Fruit fly (Drosophila melanogaster) whole organism, prepupa: Measurements from ENCODE around the gene CG32407.

Experiments used
- Blimp-1 ChIP-seq: fragments of 200-800 bp; sonication (Bioruptor generic); optimal IDR thresholded peaks from 3 replicates; lab custom pipeline; 2017; ENCODE audit warnings: missing biosample characterization, missing genetic modification characterization, mild to moderate bottlenecking, moderate library complexity, missing genetic modification reagents
- CG10631 ChIP-seq: fragments of 200-800 bp; sonication (Bioruptor generic); optimal IDR thresholded peaks from 2 replicates; lab custom pipeline; 2016; ENCODE audit warnings: missing biosample characterization, missing genetic modification characterization
- CG10669 ChIP-seq: fragments of 200-800 bp; sonication (Bioruptor generic); optimal IDR thresholded peaks from 3 replicates; lab custom pipeline; 2018; ENCODE audit warnings: missing biosample characterization, mild to moderate bottlenecking, missing genetic modification characterization, moderate library complexity
- CG11902 ChIP-seq: fragments of 200-800 bp; sonication (Bioruptor generic); optimal IDR thresholded peaks from 3 replicates; lab custom pipeline; 2016; ENCODE audit warnings: missing biosample characterization, missing genetic modification characterization
- CG15336 ChIP-seq: fragments of 200-800 bp; sonication (Bioruptor generic); IDR thresholded peaks from 2 replicates; pipeline ENCODE4 v1.3.6; 2022; ENCODE audit warnings: missing biosample characterization, missing genetic modification characterization
- CG1621 ChIP-seq: fragments of 200-800 bp; sonication (Bioruptor generic); optimal IDR thresholded peaks from 3 replicates; lab custom pipeline; 2018; ENCODE audit warnings: missing biosample characterization, mild to moderate bottlenecking, missing genetic modification characterization
- CG16779 ChIP-seq: fragments of 200-800 bp; sonication (Bioruptor generic); optimal IDR thresholded peaks from 3 replicates; lab custom pipeline; 2017; ENCODE audit warnings: missing biosample characterization, mild to moderate bottlenecking, missing genetic modification characterization
- CG3032 ChIP-seq: fragments of 200-800 bp; optimal IDR thresholded peaks from 2 replicates; lab custom pipeline; 2019; ENCODE audit warnings: missing biosample characterization, mild to moderate bottlenecking, missing genetic modification characterization, moderate library complexity
- CG31627 ChIP-seq: fragments of 200-800 bp; sonication (Bioruptor generic); optimal IDR thresholded peaks from 3 replicates; lab custom pipeline; 2016; ENCODE audit warnings: missing biosample characterization, missing genetic modification characterization
- CG32006 ChIP-seq: fragments of 200-800 bp; sonication (Bioruptor generic); optimal IDR thresholded peaks from 3 replicates; lab custom pipeline; 2017; ENCODE audit warnings: missing biosample characterization, mild to moderate bottlenecking, missing genetic modification characterization
- CG34406 ChIP-seq: fragments of 200-800 bp; sonication (Bioruptor generic); optimal IDR thresholded peaks from 3 replicates; lab custom pipeline; 2016; ENCODE audit warnings: missing biosample characterization, missing genetic modification characterization
- CG3919 ChIP-seq: fragments of 200-800 bp; sonication (Bioruptor generic); optimal IDR thresholded peaks from 3 replicates; lab custom pipeline; 2016; ENCODE audit warnings: missing biosample characterization, missing genetic modification characterization
- CG6163 ChIP-seq: fragments of 200-800 bp; sonication (Bioruptor generic); IDR thresholded peaks from 3 replicates; pipeline ENCODE4 v1.3.6; 2022; ENCODE audit warnings: missing biosample characterization, missing genetic modification characterization
- CG6276 ChIP-seq: fragments of 200-800 bp; sonication (Bioruptor generic); optimal IDR thresholded peaks from 2 replicates; lab custom pipeline; 2017; ENCODE audit warnings: missing biosample characterization, mild to moderate bottlenecking, missing genetic modification characterization
- CG6792 ChIP-seq: fragments of 200-800 bp; sonication (Bioruptor generic); optimal IDR thresholded peaks from 3 replicates; lab custom pipeline; 2016; ENCODE audit warnings: missing biosample characterization, missing genetic modification characterization
- CG6808 ChIP-seq: fragments of 200-800 bp; sonication (Bioruptor generic); optimal IDR thresholded peaks from 3 replicates; lab custom pipeline; 2017; ENCODE audit warnings: missing biosample characterization, missing genetic modification characterization, mild to moderate bottlenecking, moderate library complexity, missing genetic modification reagents
- CG6854 ChIP-seq: fragments of 200-800 bp; sonication (Bioruptor generic); optimal IDR thresholded peaks from 2 replicates; lab custom pipeline; 2017; ENCODE audit warnings: missing biosample characterization, mild to moderate bottlenecking, missing genetic modification characterization
- CG7368 ChIP-seq: fragments of 200-800 bp; sonication (Bioruptor generic); optimal IDR thresholded peaks from 3 replicates; lab custom pipeline; 2016; ENCODE audit warnings: missing biosample characterization, missing genetic modification characterization
- CG8119 ChIP-seq: fragments of 200-800 bp; sonication (Bioruptor generic); IDR thresholded peaks from 3 replicates; pipeline ENCODE4 v1.3.6; 2022; ENCODE audit warnings: missing biosample characterization, missing genetic modification characterization
- CG8319 ChIP-seq: fragments of 200-800 bp; sonication (Bioruptor generic); optimal IDR thresholded peaks from 3 replicates; lab custom pipeline; 2016; ENCODE audit warnings: missing biosample characterization, missing genetic modification characterization
- CG8632 ChIP-seq: fragments of 200-800 bp; sonication (Bioruptor generic); optimal IDR thresholded peaks from 3 replicates; lab custom pipeline; 2016; ENCODE audit warnings: missing biosample characterization, missing genetic modification characterization
- CG9139 ChIP-seq: fragments of 200-800 bp; sonication (Bioruptor generic); optimal IDR thresholded peaks from 3 replicates; lab custom pipeline; 2017; ENCODE audit warnings: missing biosample characterization, mild to moderate bottlenecking, missing genetic modification characterization
- Eip75B ChIP-seq: fragments of 200-800 bp; sonication (Bioruptor generic); optimal IDR thresholded peaks from 3 replicates; lab custom pipeline; 2016; ENCODE audit warnings: missing biosample characterization, missing genetic modification characterization
- Eip78C ChIP-seq: fragments of 200-800 bp; sonication (Bioruptor generic); peaks from one replicate; lab custom pipeline; 2016; ENCODE audit warnings: missing biosample characterization, missing genetic modification characterization
- Eip93F ChIP-seq: fragments of 200-800 bp; sonication (Bioruptor generic); optimal IDR thresholded peaks from 2 replicates; lab custom pipeline; 2016; ENCODE audit warnings: missing biosample characterization, mild to moderate bottlenecking, missing genetic modification characterization
- Ets21C ChIP-seq: fragments of 200-800 bp; sonication (Bioruptor generic); optimal IDR thresholded peaks from 3 replicates; lab custom pipeline; 2016; ENCODE audit warnings: missing biosample characterization, missing genetic modification characterization
- Ets96B ChIP-seq: fragments of 200-800 bp; optimal IDR thresholded peaks from 2 replicates; lab custom pipeline; 2019; ENCODE audit warnings: missing biosample characterization, mild to moderate bottlenecking, missing genetic modification characterization, moderate library complexity
- Hr39 ChIP-seq: fragments of 200-800 bp; sonication (Bioruptor generic); optimal IDR thresholded peaks from 2 replicates; lab custom pipeline; 2016; ENCODE audit warnings: missing biosample characterization, missing genetic modification characterization
- Hr4 ChIP-seq: fragments of 200-800 bp; sonication (Bioruptor generic); optimal IDR thresholded peaks from 3 replicates; lab custom pipeline; 2016; ENCODE audit warnings: missing biosample characterization, missing genetic modification characterization
- Lpt ChIP-seq: fragments of 200-800 bp; sonication (Bioruptor generic); optimal IDR thresholded peaks from 3 replicates; lab custom pipeline; 2016; ENCODE audit warnings: missing biosample characterization, missing genetic modification characterization
- Met ChIP-seq: fragments of 200-800 bp; sonication (Bioruptor generic); optimal IDR thresholded peaks from 3 replicates; lab custom pipeline; 2016; ENCODE audit warnings: missing biosample characterization, missing genetic modification characterization
- OdsH ChIP-seq: fragments of 200-800 bp; sonication (Bioruptor generic); optimal IDR thresholded peaks from 3 replicates; lab custom pipeline; 2016; ENCODE audit warnings: missing biosample characterization, missing genetic modification characterization
- Smox ChIP-seq: fragments of 200-800 bp; sonication (Bioruptor generic); optimal IDR thresholded peaks from 3 replicates; lab custom pipeline; 2016; ENCODE audit warnings: missing biosample characterization, missing genetic modification characterization
- Sox14 ChIP-seq: fragments of 200-800 bp; sonication (Bioruptor generic); optimal IDR thresholded peaks from 3 replicates; lab custom pipeline; 2016; ENCODE audit warnings: missing biosample characterization, missing genetic modification characterization
- achi ChIP-seq: fragments of 200-800 bp; sonication (Bioruptor generic); optimal IDR thresholded peaks from 3 replicates; lab custom pipeline; 2016; ENCODE audit warnings: missing biosample characterization, missing genetic modification characterization
- acj6 ChIP-seq: fragments of 200-800 bp; sonication (Bioruptor generic); optimal IDR thresholded peaks from 3 replicates; lab custom pipeline; 2016; ENCODE audit warnings: missing biosample characterization, missing genetic modification characterization
- cyc ChIP-seq: fragments of 200-800 bp; sonication (Bioruptor generic); optimal IDR thresholded peaks from 3 replicates; lab custom pipeline; 2016; ENCODE audit warnings: missing biosample characterization, missing genetic modification characterization
- dac ChIP-seq: fragments of 200-800 bp; sonication (Bioruptor generic); optimal IDR thresholded peaks from 2 replicates; lab custom pipeline; 2017; ENCODE audit warnings: missing biosample characterization, mild to moderate bottlenecking, missing genetic modification characterization
- dsx ChIP-seq: fragments of 200-800 bp; optimal IDR thresholded peaks from 3 replicates; lab custom pipeline; 2019; ENCODE audit warnings: missing biosample characterization, mild to moderate bottlenecking, missing genetic modification characterization, moderate library complexity; ENCODE audit not compliant: poor library complexity, severe bottlenecking
- eg ChIP-seq: fragments of 200-800 bp; sonication (Bioruptor generic); IDR thresholded peaks from 3 replicates; pipeline ENCODE4 v1.3.6; 2022; ENCODE audit warnings: missing biosample characterization, missing genetic modification characterization
- esn ChIP-seq: fragments of 200-800 bp; sonication (Bioruptor generic); optimal IDR thresholded peaks from 2 replicates; lab custom pipeline; 2016; ENCODE audit warnings: missing biosample characterization, mild to moderate bottlenecking, missing genetic modification characterization, moderate library complexity
- fd59A ChIP-seq: fragments of 200-800 bp; sonication (Bioruptor generic); optimal IDR thresholded peaks from 2 replicates; lab custom pipeline; 2017; ENCODE audit warnings: missing biosample characterization, mild to moderate bottlenecking, missing genetic modification characterization, missing genetic modification reagents
- fd85E ChIP-seq: fragments of 200-800 bp; sonication (Bioruptor generic); optimal IDR thresholded peaks from 3 replicates; lab custom pipeline; 2016; ENCODE audit warnings: missing biosample characterization, missing genetic modification characterization
- fkh ChIP-seq: fragments of 200-800 bp; sonication (Bioruptor generic); optimal IDR thresholded peaks from 3 replicates; lab custom pipeline; 2017; ENCODE audit warnings: missing biosample characterization, mild to moderate bottlenecking, missing genetic modification characterization, moderate library complexity
- lz ChIP-seq: fragments of 200-800 bp; sonication (Bioruptor generic); optimal IDR thresholded peaks from 3 replicates; lab custom pipeline; 2016; ENCODE audit warnings: missing biosample characterization, missing genetic modification characterization
- net ChIP-seq: fragments of 200-800 bp; sonication (Bioruptor generic); optimal IDR thresholded peaks from 3 replicates; lab custom pipeline; 2016; ENCODE audit warnings: missing biosample characterization, missing genetic modification characterization
- pdm3 ChIP-seq: fragments of 200-800 bp; sonication (Bioruptor generic); optimal IDR thresholded peaks from 3 replicates; lab custom pipeline; 2016; ENCODE audit warnings: missing biosample characterization, missing genetic modification characterization
- salr ChIP-seq, 2 experiments: fragments of 200-800 bp; sonication (Bioruptor generic); optimal IDR thresholded peaks; 3 replicates each; lab custom pipeline; 2016 to 2018; ENCODE audit warnings: missing biosample characterization in 2 of 2, missing genetic modification characterization in 2 of 2, mild to moderate bottlenecking in 1 of 2
- spab ChIP-seq: fragments of 200-800 bp; sonication (Bioruptor generic); optimal IDR thresholded peaks from 2 replicates; lab custom pipeline; 2017; ENCODE audit warnings: missing biosample characterization, mild to moderate bottlenecking, missing genetic modification characterization, missing genetic modification reagents
- ss ChIP-seq, 2 experiments: fragments of 200-800 bp; sonication (Bioruptor generic); optimal IDR thresholded peaks; 2 replicates in 1 of 2; 3 replicates in 1 of 2; lab custom pipeline; 2017 to 2018; ENCODE audit warnings: mild to moderate bottlenecking in 2 of 2, missing biosample characterization in 2 of 2, missing genetic modification characterization in 2 of 2, moderate library complexity in 1 of 2
- svp ChIP-seq: fragments of 200-800 bp; sonication (Bioruptor generic); peaks from one replicate; lab custom pipeline; 2016; ENCODE audit warnings: missing biosample characterization, missing genetic modification characterization
- topi ChIP-seq: fragments of 200-800 bp; sonication (Bioruptor generic); optimal IDR thresholded peaks from 3 replicates; lab custom pipeline; 2016; ENCODE audit warnings: missing biosample characterization, missing genetic modification characterization
- vri ChIP-seq: fragments of 200-800 bp; sonication (Bioruptor generic); optimal IDR thresholded peaks from 3 replicates; lab custom pipeline; 2016; ENCODE audit warnings: missing biosample characterization, mild to moderate bottlenecking, missing genetic modification characterization

Gene CG32407

DNA sequence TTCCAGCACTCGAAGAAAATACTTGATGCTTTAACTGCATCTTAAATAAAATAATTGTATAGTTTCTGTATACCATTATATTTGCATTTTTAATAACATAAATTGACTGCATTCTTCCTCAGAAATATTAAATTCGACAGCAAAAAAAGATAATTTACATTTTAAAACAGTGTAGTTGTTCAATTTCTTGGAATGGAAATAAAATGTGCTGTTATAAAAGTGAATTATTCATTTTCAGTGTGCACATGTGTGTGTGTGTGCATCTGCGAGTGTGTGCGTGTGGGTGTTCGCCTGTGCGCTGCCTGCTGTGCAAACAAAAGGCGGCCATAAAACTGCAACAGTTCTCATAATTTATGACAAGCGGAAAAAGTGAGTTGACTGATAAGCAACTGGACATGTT lies 30.3 kb downstream of the CG32407 start:
- peak; percentile 64 for TF ChIP-seq Ets96B (tag; lab: Kevin White, UChicago)
- TF ChIP-seq Smox (GFP tag; lab: Kevin White, UChicago) = no peak
- TF ChIP-seq net (GFP tag; lab: Kevin White, UChicago) = peak; percentile 15
- peak; percentile 4 for TF ChIP-seq fkh (GFP tag; lab: Kevin White, UChicago)
- TF ChIP-seq pdm3 (GFP tag; lab: Kevin White, UChicago) = peak; percentile 5
- no peak for TF ChIP-seq CG11902 (GFP tag; lab: Kevin White, UChicago)
- TF ChIP-seq Blimp-1 (GFP tag; lab: Kevin White, UChicago) = no peak
- no peak for TF ChIP-seq CG1621
- TF ChIP-seq dsx = no peak
- TF ChIP-seq CG7368 (GFP tag; lab: Kevin White, UChicago) = no peak
- TF ChIP-seq cyc = peak; percentile 24
- TF ChIP-seq CG10631 = peak; percentile 55
- TF ChIP-seq Hr39 (GFP tag; lab: Kevin White, UChicago) = no peak
- no peak for TF ChIP-seq vri (GFP tag; lab: Kevin White, UChicago)
- TF ChIP-seq CG6163 (GFP tag; lab: Robert Waterston, UW) = peak; percentile 47
- peak; percentile 36 for TF ChIP-seq CG3032 (tag; lab: Kevin White, UChicago)
- TF ChIP-seq Eip93F (GFP tag; lab: Kevin White, UChicago) = no peak
- peak; percentile 49 for TF ChIP-seq Lpt (GFP tag; lab: Kevin White, UChicago)
- TF ChIP-seq salr (GFP tag; optimal IDR thresholded peaks at IDR 0.05; lab: Kevin White, UChicago) = peak in 1 of 2 experiments; percentile 62
- TF ChIP-seq CG6792 (GFP tag; lab: Kevin White, UChicago) = peak; percentile 42
- TF ChIP-seq OdsH (GFP tag; lab: Kevin White, UChicago) = peak; percentile 40
- TF ChIP-seq CG10669 (GFP tag; lab: Kevin White, UChicago) = peak; percentile 14
- peak; percentile 14 for TF ChIP-seq lz (GFP tag; lab: Kevin White, UChicago)
- TF ChIP-seq CG31627 (GFP tag; lab: Kevin White, UChicago) = no peak
- peak; percentile 42 for TF ChIP-seq svp (GFP tag; lab: Kevin White, UChicago)
- no peak for TF ChIP-seq CG9139 (GFP tag; lab: Kevin White, UChicago)
- TF ChIP-seq Met = peak; percentile 34
- no peak for TF ChIP-seq Ets21C (GFP tag; lab: Kevin White, UChicago)
- no peak for TF ChIP-seq spab
- no peak for TF ChIP-seq CG6276 (GFP tag; lab: Kevin White, UChicago)
- no peak for TF ChIP-seq dac
- TF ChIP-seq CG8119 = peak; percentile 68; the same call in 2 of the 3 replicates
- peak; percentile 40 for TF ChIP-seq esn (GFP tag; lab: Kevin White, UChicago)
- TF ChIP-seq achi (GFP tag; lab: Kevin White, UChicago) = peak; percentile 27
- peak; percentile 43; the same call in 1 of the 3 replicates for TF ChIP-seq eg (GFP tag; lab: Robert Waterston, UW)
- TF ChIP-seq acj6 (GFP tag; lab: Kevin White, UChicago) = peak; percentile 18
- peak; percentile 65 for TF ChIP-seq CG32006 (GFP tag; lab: Kevin White, UChicago)
- TF ChIP-seq Eip78C (GFP tag; lab: Kevin White, UChicago) = peak; percentile 86
- TF ChIP-seq ss (GFP tag; optimal IDR thresholded peaks at IDR 0.05; lab: Kevin White, UChicago) = no peak
- TF ChIP-seq CG3919 (GFP tag; lab: Kevin White, UChicago) = peak; percentile 48
- no peak for TF ChIP-seq CG6808
- no peak for TF ChIP-seq CG8319
- TF ChIP-seq fd85E = no peak
- TF ChIP-seq CG8632 (GFP tag; lab: Kevin White, UChicago) = no peak
- TF ChIP-seq CG34406 (GFP tag; lab: Kevin White, UChicago) = no peak
- peak; percentile 26 for TF ChIP-seq topi (GFP tag; lab: Kevin White, UChicago)
- TF ChIP-seq CG15336 (GFP tag; lab: Robert Waterston, UW) = peak; percentile 65
- peak; percentile 11 for TF ChIP-seq Sox14 (GFP tag; lab: Kevin White, UChicago)
- TF ChIP-seq fd59A (GFP tag; lab: Kevin White, UChicago) = no peak
- peak; percentile 48 for TF ChIP-seq Hr4 (GFP tag; lab: Kevin White, UChicago)
- peak; percentile 50 for TF ChIP-seq Eip75B (GFP tag; lab: Kevin White, UChicago)
- no peak for TF ChIP-seq CG6854 (GFP tag; lab: Kevin White, UChicago)
- TF ChIP-seq CG16779 (tag; lab: Kevin White, UChicago) = no peak
